Worm (Caenorhabditis elegans): ENCODE results near the gene F14F3.4.

DNA sequence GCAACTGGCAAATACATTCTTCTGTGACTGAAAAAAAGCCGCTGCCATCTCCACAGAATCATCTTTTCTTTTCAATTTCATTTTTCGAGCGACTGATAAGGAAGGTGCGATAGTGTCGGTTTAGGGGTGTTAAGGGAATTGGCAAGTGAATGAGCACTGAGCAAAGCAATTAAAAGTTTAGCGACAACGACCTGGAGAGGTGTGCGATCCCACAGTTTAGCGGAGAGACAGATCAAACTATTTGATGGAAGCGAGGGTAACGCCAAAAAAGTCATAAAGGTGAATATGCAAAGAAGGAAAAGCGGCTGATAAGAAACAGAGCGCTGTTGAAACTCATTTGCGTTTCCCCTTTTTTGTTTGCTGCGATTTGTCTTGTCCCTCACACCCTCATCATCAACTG is 7.8 kb upstream of the F14F3.4 start, which contains the start of the genes F14F3.5 and slcf-1:
- TF ChIP-seq die-1 (tag; optimal IDR thresholded peaks at IDR 0.05) = no peak
- TF ChIP-seq lsl-1 (GFP tag; optimal IDR thresholded peaks at IDR 0.05) = no peak
- TF ChIP-seq nhr-90 (tag; optimal IDR thresholded peaks at IDR 0.05) = no peak
- TF ChIP-seq unc-130 (GFP tag; optimal IDR thresholded peaks at IDR 0.05) = no peak

Measured in whole organism, young adult.